Worm (Caenorhabditis elegans): ENCODE results near the gene bris-1.

The bris-1 gene

DNA sequence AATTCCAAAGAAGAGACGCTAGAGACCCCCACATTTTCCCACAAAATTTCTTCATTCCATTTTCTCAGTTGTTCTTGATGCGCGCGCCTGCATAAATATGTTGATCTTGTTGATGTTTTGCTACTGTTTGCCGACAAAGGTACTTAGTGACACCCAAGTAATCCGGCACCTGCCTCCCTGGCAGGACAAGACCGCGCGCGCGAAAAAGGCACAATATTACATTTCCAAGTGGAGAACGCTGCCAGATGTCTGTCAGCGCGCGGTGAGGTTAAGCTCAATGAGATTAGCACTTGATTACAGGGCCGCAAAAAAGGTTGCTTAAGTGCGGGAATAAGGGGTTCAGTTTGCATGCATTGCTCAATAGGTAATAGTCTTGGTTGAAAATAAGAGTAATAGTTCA lies 22.5 kb upstream of the bris-1 start:
- TF ChIP-seq efl-3 (GFP tag; optimal IDR thresholded peaks at IDR 0.05) (no peak), pax-3 (tag; optimal IDR thresholded peaks at IDR 0.05) (no peak), nhr-28 (tag; optimal IDR thresholded peaks at IDR 0.05) (no peak), mef-2 (tag; optimal IDR thresholded peaks at IDR 0.05) (no peak), tlp-1 (tag; optimal IDR thresholded peaks at IDR 0.05) (no peak), ceh-8 (GFP tag; optimal IDR thresholded peaks at IDR 0.05) (no peak), aha-1 (tag; optimal IDR thresholded peaks at IDR 0.05) (no peak), lin-14 (GFP tag; optimal IDR thresholded peaks at IDR 0.05) (no peak), nhr-77 (tag; optimal IDR thresholded peaks at IDR 0.05) (no peak), nhr-20 (tag; optimal IDR thresholded peaks at IDR 0.05) (no peak), hlh-17 (GFP tag; optimal IDR thresholded peaks at IDR 0.05; ENCODE audit: borderline replicate concordance) (no peak), jun-1 (tag; optimal IDR thresholded peaks at IDR 0.05) (no peak), egl-13 (tag; optimal IDR thresholded peaks at IDR 0.05) (no peak), zip-4 (GFP tag; optimal IDR thresholded peaks at IDR 0.05) (no peak), fkh-8 (tag; optimal IDR thresholded peaks at IDR 0.05) (no peak), vab-15 (tag; optimal IDR thresholded peaks at IDR 0.05) (no peak), nhr-85 (tag) (no peak)

DNA sequence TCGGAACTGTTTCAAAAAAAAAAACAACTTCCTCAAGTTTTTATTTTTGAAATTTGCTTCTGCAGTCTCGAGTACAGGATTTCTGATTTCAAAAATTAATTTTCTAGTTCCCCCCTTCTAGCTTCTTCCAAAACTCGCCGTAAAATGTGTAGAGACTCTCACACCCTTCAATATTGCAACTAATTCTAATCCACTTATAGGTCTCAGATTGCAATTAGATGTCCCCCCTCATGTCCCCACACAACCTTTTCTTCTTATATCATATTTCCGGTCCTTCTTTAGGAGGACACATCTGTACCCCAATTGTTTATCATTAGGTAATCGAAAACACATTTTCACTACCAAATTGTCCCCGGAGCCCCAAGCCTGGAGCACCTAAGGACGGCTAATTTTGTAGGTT lies 21.4 kb upstream of the bris-1 start:
- TF ChIP-seq ceh-8 (GFP tag; optimal IDR thresholded peaks at IDR 0.05) (no peak), lir-3 (tag; optimal IDR thresholded peaks at IDR 0.05; ENCODE audit: poor library complexity) (no peak), jun-1 (tag; optimal IDR thresholded peaks at IDR 0.05) (no peak), rnt-1 (tag; optimal IDR thresholded peaks at IDR 0.05) (no peak), fkh-4 (tag; optimal IDR thresholded peaks at IDR 0.05; ENCODE audit: borderline replicate concordance) (no peak), mef-2 (tag; optimal IDR thresholded peaks at IDR 0.05) (no peak), ceh-90 (tag; optimal IDR thresholded peaks at IDR 0.05) (no peak), skn-1 (tag; optimal IDR thresholded peaks at IDR 0.05) (no peak), elt-2 (tag; optimal IDR thresholded peaks at IDR 0.05) (no peak), hpl-2 (GFP tag; optimal IDR thresholded peaks at IDR 0.05) (no peak), isw-1 (GFP tag; IDR thresholded peaks at IDR 0.05) (no peak), tlp-1 (tag; optimal IDR thresholded peaks at IDR 0.05) (no peak), nhr-77 (tag; optimal IDR thresholded peaks at IDR 0.05) (no peak), nhr-47 (tag; optimal IDR thresholded peaks at IDR 0.05) (no peak)

DNA sequence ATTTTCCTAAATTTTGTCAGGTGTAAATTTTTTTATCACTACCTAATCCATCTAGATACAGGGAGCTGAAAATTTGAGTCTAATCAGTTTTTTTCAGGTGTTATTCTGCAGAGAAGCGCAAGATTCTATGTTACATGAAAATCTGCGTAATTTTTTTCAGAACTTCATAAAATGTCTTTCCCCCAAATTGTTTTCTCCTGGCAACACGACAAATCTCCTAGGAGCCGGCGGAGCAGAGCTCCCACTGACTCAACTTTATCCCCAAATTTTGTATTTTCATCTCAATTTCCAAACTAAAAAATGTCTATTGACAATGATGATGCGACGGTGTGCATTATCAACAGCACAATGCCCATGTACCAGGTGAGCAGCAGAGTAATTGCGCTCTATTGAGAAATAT lies 20.3 kb upstream of the bris-1 start, which contains the start of gene F28F9.2:
TSS of gene F28F9.2 (plus strand) at position 301 of the 400 bp plus-strand sequence.
- no peak for TF ChIP-seq ets-5 (GFP tag; IDR thresholded peaks at IDR 0.05)
- TF ChIP-seq F16B12.6 (tag; optimal IDR thresholded peaks at IDR 0.05) = no peak
- TF ChIP-seq ceh-90 (tag; optimal IDR thresholded peaks at IDR 0.05) = no peak
- TF ChIP-seq dpl-1 (GFP tag; optimal IDR thresholded peaks at IDR 0.05) = no peak
- no peak for TF ChIP-seq nhr-90 (tag; optimal IDR thresholded peaks at IDR 0.05; ENCODE audit: poor library complexity)
- no peak for TF ChIP-seq elt-2 (tag; optimal IDR thresholded peaks at IDR 0.05)
- no peak for TF ChIP-seq egl-27 (tag; optimal IDR thresholded peaks at IDR 0.05)
- TF ChIP-seq unc-30 (tag; optimal IDR thresholded peaks at IDR 0.05) = no peak
- TF ChIP-seq fkh-10 (GFP tag; optimal IDR thresholded peaks at IDR 0.05) = no peak
- no peak for TF ChIP-seq mab-9 (GFP tag; IDR thresholded peaks at IDR 0.05)
- no peak for TF ChIP-seq ces-1 (GFP tag; optimal IDR thresholded peaks at IDR 0.05)
- no peak for TF ChIP-seq fkh-8 (tag; optimal IDR thresholded peaks at IDR 0.05)
- no peak for TF ChIP-seq ceh-88 (GFP tag; IDR thresholded peaks at IDR 0.05)
- no peak for TF ChIP-seq unc-98 (GFP tag; IDR thresholded peaks at IDR 0.05)
- no peak for TF ChIP-seq unc-86 (tag; optimal IDR thresholded peaks at IDR 0.05)
- no peak for TF ChIP-seq elt-3 (tag; optimal IDR thresholded peaks at IDR 0.05)
- TF ChIP-seq ama-1 (optimal IDR thresholded peaks at IDR 0.05) = no peak
- no peak for TF ChIP-seq hpl-2 (GFP tag; optimal IDR thresholded peaks at IDR 0.05)
- TF ChIP-seq pqm-1 (tag; optimal IDR thresholded peaks at IDR 0.05) = no peak
